Worm (Caenorhabditis elegans) whole organism, late embryonic: ENCODE data around the gene nac-2.

Experiments used
- ama-1 ChIP-seq: fragments of 150-350 bp; optimal IDR thresholded peaks from 2 replicates; lab custom pipeline; 2014
- ceh-48 ChIP-seq: sonication (generic microtip); optimal IDR thresholded peaks from 2 replicates; lab custom pipeline; 2016; ENCODE audit warnings: missing genetic modification characterization, inconsistent platforms, missing compliant biosample characterization
- hlh-30 ChIP-seq: sonication (generic microtip); optimal IDR thresholded peaks from 2 replicates; lab custom pipeline; 2017; ENCODE audit warnings: antibody characterized with exemption, missing genetic modification characterization, missing compliant biosample characterization; ENCODE audit not compliant: insufficient read depth
- hlh-6 ChIP-seq: sonication (generic microtip); optimal IDR thresholded peaks from 2 replicates; lab custom pipeline; 2016; ENCODE audit warnings: missing genotype, missing genetic modification characterization, missing compliant biosample characterization
- madf-2 ChIP-seq: sonication (generic microtip); optimal IDR thresholded peaks from 2 replicates; lab custom pipeline; 2017; ENCODE audit warnings: missing genetic modification characterization, missing compliant biosample characterization
- nhr-11 ChIP-seq: fragments of 150-350 bp; optimal IDR thresholded peaks from 2 replicates; lab custom pipeline; 2014; ENCODE audit warnings: missing biosample characterization, missing genetic modification characterization
- syd-9 ChIP-seq: sonication (generic microtip); optimal IDR thresholded peaks from 2 replicates; lab custom pipeline; 2016; ENCODE audit warnings: mild to moderate bottlenecking, missing genetic modification characterization, moderate library complexity, missing compliant biosample characterization
- tbx-2 ChIP-seq: sonication (generic microtip); optimal IDR thresholded peaks from 2 replicates; lab custom pipeline; 2016; ENCODE audit warnings: missing genetic modification characterization, missing compliant biosample characterization
- unc-42 ChIP-seq: sonication (generic microtip); optimal IDR thresholded peaks from 2 replicates; lab custom pipeline; 2016; ENCODE audit warnings: missing genotype, missing genetic modification characterization, missing compliant biosample characterization

ce11 chrIII:9026951-9027350 lies 16.1 kb downstream of the nac-2 start, which contains the start of gene F59B2.13:
- TF ChIP-seq unc-42 (tag; lab: Kevin White, UChicago), result no peak
- no peak for TF ChIP-seq ceh-48
- TF ChIP-seq nhr-11 (tag; lab: Kevin White, UChicago), result no peak
- no peak for TF ChIP-seq madf-2
- no peak for TF ChIP-seq tbx-2 (tag; lab: Kevin White, UChicago)
- no peak for TF ChIP-seq hlh-6
- TF ChIP-seq hlh-30 (tag; lab: Kevin White, UChicago), result no peak
- TF ChIP-seq ama-1 (lab: Kevin White, UChicago), result no peak
- no peak for TF ChIP-seq syd-9 (tag; lab: Kevin White, UChicago)
